Fruit fly (Drosophila melanogaster): Measurements from ENCODE around the gene CG31639.

- TF ChIP-seq Pif1B (GFP tag; optimal IDR thresholded peaks at IDR 0.05) (peak; percentile 13), CG8159 (tag; optimal IDR thresholded peaks at IDR 0.05) (no peak), CG34367 (tag; optimal IDR thresholded peaks at IDR 0.05) (no peak)
These were observed 24.0 kb upstream of the CG31639 start, which contains the start of gene smal for dm6 chr2L:6178740-6179633.
